Worm (Caenorhabditis elegans): Measurements from ENCODE around the gene C31H1.2.

DNA sequence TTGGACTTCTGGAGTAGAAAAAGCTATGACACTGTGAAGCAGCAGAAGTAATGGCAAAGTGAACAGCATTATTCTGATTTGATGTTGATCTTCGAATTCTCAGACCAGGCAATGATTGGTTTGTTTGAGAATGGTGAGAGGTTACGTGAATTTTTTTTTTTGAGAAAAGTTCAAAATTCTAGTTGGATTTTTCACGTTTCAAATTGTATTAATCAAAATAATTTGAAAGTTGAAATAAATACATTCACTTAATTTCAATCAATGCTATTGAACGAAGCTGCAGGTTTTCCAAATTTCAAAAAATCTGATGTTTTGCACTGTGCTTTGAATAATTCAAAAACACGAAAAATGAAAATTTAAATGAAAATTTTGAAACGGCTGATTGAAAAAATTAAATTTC is 5.6 kb downstream of the C31H1.2 start, which contains the start of gene C31H1.5:
- TF ChIP-seq ceh-14 (tag; optimal IDR thresholded peaks at IDR 0.05): no peak
- TF ChIP-seq ceh-18 (tag; optimal IDR thresholded peaks at IDR 0.05): no peak
- no peak for TF ChIP-seq fax-1 (tag; optimal IDR thresholded peaks at IDR 0.05)
- TF ChIP-seq sox-4 (tag; optimal IDR thresholded peaks at IDR 0.05): no peak

Data from whole organism, late embryonic.